Worm (Caenorhabditis elegans): ENCODE results near the gene str-71.

- TF ChIP-seq mcd-1 (GFP tag; IDR thresholded peaks at IDR 0.05), result no peak
- no peak for TF ChIP-seq F23B12.7 (tag; optimal IDR thresholded peaks at IDR 0.05; ENCODE audit: insufficient read depth)
- no peak for TF ChIP-seq egl-18 (GFP tag; IDR thresholded peaks at IDR 0.05)
- TF ChIP-seq chd-7 (tag; optimal IDR thresholded peaks at IDR 0.05), result no peak
- TF ChIP-seq Y53G8AR.9 (GFP tag; conservative IDR thresholded peaks at IDR 0.05), result no peak
- TF ChIP-seq hrde-1 (tag; optimal IDR thresholded peaks at IDR 0.05; ENCODE audit: borderline replicate concordance), result no peak
- no peak for TF ChIP-seq hmg-1.2 (GFP tag; IDR thresholded peaks at IDR 0.05)
- TF ChIP-seq attf-3 (GFP tag; conservative IDR thresholded peaks at IDR 0.05), result no peak
- TF ChIP-seq him-1 (tag; optimal IDR thresholded peaks at IDR 0.05), result no peak
Measured at ce11 chrV:15459088-15459487, at the start of gene str-71.

Data from whole organism, young adult.